Worm (Caenorhabditis elegans): ENCODE measurements around the gene C54E10.11.

The C54E10.11 gene

DNA sequence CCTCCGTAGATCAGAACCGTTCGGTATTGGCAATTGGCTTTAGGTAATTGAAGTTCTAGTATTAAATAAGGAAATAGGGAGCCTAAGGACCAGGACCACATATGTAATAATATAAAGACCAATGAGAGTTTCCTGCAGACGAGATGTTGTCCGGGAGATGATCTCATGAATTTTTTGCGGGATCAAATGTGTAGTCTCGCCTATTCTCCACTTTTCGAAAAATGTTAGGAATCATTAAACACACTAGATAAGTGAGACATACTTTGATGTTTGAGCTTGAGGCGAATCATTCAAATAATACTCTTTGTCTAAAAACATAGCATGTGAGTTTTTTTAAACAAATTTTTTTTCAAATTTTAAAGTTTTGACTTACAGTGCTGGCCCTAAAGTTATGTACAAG is 48.9 kb downstream of the C54E10.11 start, which contains the start of gene F11D11.6:
Gene F11D11.6 (minus strand): TSS at position 101 of the 400 bp plus-strand sequence.
- TF ChIP-seq nhr-237 (tag; optimal IDR thresholded peaks at IDR 0.05) (no peak), cnd-1 (tag; optimal IDR thresholded peaks at IDR 0.05) (no peak), elt-1 (tag; optimal IDR thresholded peaks at IDR 0.05; ENCODE audit: borderline replicate concordance, insufficient read depth) (no peak), ces-1 (GFP tag; optimal IDR thresholded peaks at IDR 0.05) (no peak), mep-1 (tag; optimal IDR thresholded peaks at IDR 0.05) (no peak), ceh-43 (GFP tag; optimal IDR thresholded peaks at IDR 0.05) (no peak), flh-1 (GFP tag; optimal IDR thresholded peaks at IDR 0.05) (no peak), unc-120 (tag; optimal IDR thresholded peaks at IDR 0.05; ENCODE audit: poor library complexity, severe bottlenecking) (no peak), zip-8 (tag; optimal IDR thresholded peaks at IDR 0.05) (no peak), mab-5 (tag; optimal IDR thresholded peaks at IDR 0.05) (no peak), lin-32 (GFP tag; optimal IDR thresholded peaks at IDR 0.05) (no peak), unc-62 (GFP tag; optimal IDR thresholded peaks at IDR 0.05) (no peak)
